Fruit fly (Drosophila melanogaster) whole organism, embryonic: ENCODE data around the gene Gcna.

Source experiments
- Bdp1 ChIP-seq: fragments of 200-800 bp; sonication (Bioruptor generic); optimal IDR thresholded peaks from 3 replicates; lab custom pipeline; 2016; ENCODE audit warnings: missing biosample characterization, missing genetic modification characterization
- CG11247 ChIP-seq: fragments of 200-800 bp; sonication (Bioruptor generic); IDR thresholded peaks from 2 replicates; pipeline ENCODE4 v1.3.6; 2022; ENCODE audit warnings: missing biosample characterization, missing genetic modification characterization
- CG11723 ChIP-seq: fragments of 200-800 bp; sonication (Bioruptor generic); optimal IDR thresholded peaks from 2 replicates; lab custom pipeline; 2017; ENCODE audit warnings: missing biosample characterization, mild to moderate bottlenecking, missing genetic modification characterization
- CG13296 ChIP-seq: fragments of 200-800 bp; sonication (Bioruptor generic); optimal IDR thresholded peaks from 3 replicates; lab custom pipeline; 2018; ENCODE audit warnings: missing biosample characterization, mild to moderate bottlenecking, missing genetic modification characterization
- CG17186 ChIP-seq: fragments of 200-800 bp; sonication (Bioruptor generic); optimal IDR thresholded peaks from 3 replicates; lab custom pipeline; 2017; ENCODE audit warnings: missing biosample characterization, missing genetic modification reagents, missing genetic modification characterization
- CG18599 ChIP-seq: fragments of 200-800 bp; sonication (Bioruptor generic); optimal IDR thresholded peaks from 3 replicates; lab custom pipeline; 2017; ENCODE audit warnings: missing biosample characterization, missing genetic modification characterization, mild to moderate bottlenecking, moderate library complexity, missing genetic modification reagents
- CG2120 ChIP-seq: fragments of 200-800 bp; sonication (Bioruptor generic); optimal IDR thresholded peaks from 3 replicates; lab custom pipeline; 2016; ENCODE audit warnings: missing biosample characterization, missing genetic modification characterization
- CG2712 ChIP-seq: fragments of 200-800 bp; optimal IDR thresholded peaks from 3 replicates; lab custom pipeline; 2019; ENCODE audit warnings: missing biosample characterization, mild to moderate bottlenecking, missing genetic modification characterization, moderate library complexity
- CG30403 ChIP-seq: fragments of 200-800 bp; sonication (Bioruptor generic); optimal IDR thresholded peaks from 3 replicates; lab custom pipeline; 2016; ENCODE audit warnings: missing biosample characterization, missing genetic modification characterization
- CG31388 ChIP-seq: fragments of 200-800 bp; sonication (Bioruptor generic); optimal IDR thresholded peaks from 2 replicates; lab custom pipeline; 2016; ENCODE audit warnings: missing biosample characterization, missing genetic modification characterization
- CG32532 ChIP-seq: fragments of 200-800 bp; sonication (Bioruptor generic); IDR thresholded peaks from 2 replicates; pipeline ENCODE4 v1.3.6; 2022; ENCODE audit warnings: missing biosample characterization, missing genetic modification characterization
- CG4328 ChIP-seq: fragments of 200-800 bp; sonication (Bioruptor generic); optimal IDR thresholded peaks from 3 replicates; lab custom pipeline; 2017; ENCODE audit warnings: missing biosample characterization, missing genetic modification reagents, missing genetic modification characterization
- CG4730 ChIP-seq: fragments of 200-800 bp; sonication (Bioruptor generic); IDR thresholded peaks from 2 replicates; pipeline ENCODE4 v1.3.6; 2022; ENCODE audit warnings: missing biosample characterization, missing genetic modification characterization
- CG6272 ChIP-seq: fragments of 200-800 bp; sonication (Bioruptor generic); IDR thresholded peaks from 2 replicates; pipeline ENCODE4 v1.3.6; 2022; ENCODE audit warnings: missing biosample characterization, missing genetic modification characterization
- CG6654 ChIP-seq: fragments of 200-800 bp; sonication (Bioruptor generic); optimal IDR thresholded peaks from 2 replicates; lab custom pipeline; 2017; ENCODE audit warnings: missing biosample characterization, mild to moderate bottlenecking, missing genetic modification characterization
- CG6683 ChIP-seq: fragments of 200-800 bp; sonication (Bioruptor generic); optimal IDR thresholded peaks from 2 replicates; lab custom pipeline; 2017; ENCODE audit warnings: missing biosample characterization, mild to moderate bottlenecking, missing genetic modification characterization, missing genetic modification reagents
- CG7556 ChIP-seq: fragments of 200-800 bp; sonication (Bioruptor generic); optimal IDR thresholded peaks from 2 replicates; lab custom pipeline; 2017; ENCODE audit warnings: missing biosample characterization, mild to moderate bottlenecking, missing genetic modification characterization
- Deaf1 ChIP-seq: fragments of 200-800 bp; optimal IDR thresholded peaks from 3 replicates; lab custom pipeline; 2019; ENCODE audit warnings: missing biosample characterization, mild to moderate bottlenecking, missing genetic modification characterization, moderate library complexity
- Eip74EF ChIP-seq, 2 experiments: fragments of 200-800 bp in 1 of 2; fragments of >200 bp in 1 of 2; sonication (Bioruptor generic) in 1 of 2; optimal IDR thresholded peaks; 2 replicates each; lab custom pipeline; 2017 to 2019; ENCODE audit warnings: missing biosample characterization in 2 of 2, missing genetic modification characterization in 2 of 2, mild to moderate bottlenecking in 1 of 2, moderate library complexity in 1 of 2
- Fer3 ChIP-seq: fragments of 200-800 bp; sonication (Bioruptor generic); optimal IDR thresholded peaks from 2 replicates; lab custom pipeline; 2018; ENCODE audit warnings: missing biosample characterization, mild to moderate bottlenecking, missing genetic modification characterization, moderate library complexity
- Hand ChIP-seq: fragments of 200-800 bp; sonication (Bioruptor generic); optimal IDR thresholded peaks from 2 replicates; lab custom pipeline; 2017; ENCODE audit warnings: mild to moderate bottlenecking, missing biosample characterization, missing genetic modification reagents, missing genetic modification characterization
- Kr ChIP-seq: fragments of 200-800 bp; sonication (Bioruptor generic); optimal IDR thresholded peaks from 2 replicates; lab custom pipeline; 2017; ENCODE audit warnings: missing biosample characterization, mild to moderate bottlenecking, missing genetic modification characterization
- Lpt ChIP-seq: fragments of >200 bp; optimal IDR thresholded peaks from 2 replicates; lab custom pipeline; 2018; ENCODE audit warnings: missing biosample characterization, missing genetic modification characterization
- MESR4 ChIP-seq: fragments of 200-800 bp; sonication (Bioruptor generic); optimal IDR thresholded peaks from 2 replicates; lab custom pipeline; 2018; ENCODE audit warnings: missing biosample characterization, mild to moderate bottlenecking, missing genetic modification characterization, moderate library complexity
- Sox100B ChIP-seq: fragments of 200-800 bp; sonication (Bioruptor generic); optimal IDR thresholded peaks from 3 replicates; lab custom pipeline; 2018; ENCODE audit warnings: missing biosample characterization, mild to moderate bottlenecking, missing genetic modification characterization
- Sry-β ChIP-seq: fragments of 200-800 bp; sonication (Bioruptor generic); optimal IDR thresholded peaks from 2 replicates; lab custom pipeline; 2018; ENCODE audit warnings: missing biosample characterization, mild to moderate bottlenecking, missing genetic modification characterization, moderate library complexity
- amos ChIP-seq: fragments of 200-800 bp; sonication (Bioruptor generic); IDR thresholded peaks from 2 replicates; pipeline ENCODE4 v1.3.6; 2022; ENCODE audit warnings: missing biosample characterization, missing genetic modification characterization; ENCODE audit not compliant: partially characterized antibody
- cg ChIP-seq: fragments of 200-800 bp; sonication (Bioruptor generic); optimal IDR thresholded peaks from 3 replicates; lab custom pipeline; 2019; ENCODE audit warnings: missing biosample characterization, mild to moderate bottlenecking, missing genetic modification characterization, moderate library complexity
- chn ChIP-seq: fragments of 200-800 bp; sonication (Bioruptor generic); optimal IDR thresholded peaks from 2 replicates; lab custom pipeline; 2016; ENCODE audit warnings: missing biosample characterization, missing genetic modification characterization
- croc ChIP-seq: fragments of 200-800 bp; sonication (Bioruptor generic); conservative IDR thresholded peaks from 3 replicates; pipeline ENCODE4 v1.3.6; 2022; ENCODE audit warnings: missing biosample characterization, missing genetic modification characterization
- fd96Cb ChIP-seq: fragments of 200-800 bp; sonication (Bioruptor generic); optimal IDR thresholded peaks from 2 replicates; lab custom pipeline; 2018; ENCODE audit warnings: missing biosample characterization, mild to moderate bottlenecking, missing genetic modification characterization, moderate library complexity
- hkb ChIP-seq, 2 experiments: fragments of 200-800 bp in 1 of 2; fragments of >200 bp in 1 of 2; sonication (Bioruptor generic) in 1 of 2; IDR thresholded peaks in 1 of 2; optimal IDR thresholded peaks in 1 of 2; 2 replicates each; pipeline versions ENCODE4 v1.3.6 to Lab custom; 2017 to 2022; ENCODE audit warnings: missing biosample characterization in 1 of 2, missing genetic modification characterization in 1 of 2
- kay ChIP-seq: fragments of 200-800 bp; sonication (Bioruptor generic); optimal IDR thresholded peaks from 2 replicates; lab custom pipeline; 2016; ENCODE audit warnings: missing biosample characterization, missing genetic modification characterization
- lilli ChIP-seq: fragments of 200-800 bp; sonication (Bioruptor generic); optimal IDR thresholded peaks from 3 replicates; lab custom pipeline; 2016; ENCODE audit warnings: missing biosample characterization, missing genetic modification characterization
- nerfin-2 ChIP-seq: fragments of 200-800 bp; sonication (Bioruptor generic); IDR thresholded peaks from 2 replicates; pipeline ENCODE4 v1.3.6; 2022; ENCODE audit warnings: missing biosample characterization, missing genetic modification characterization; ENCODE audit not compliant: partially characterized antibody
- peb ChIP-seq: fragments of 200-800 bp; sonication (Bioruptor generic); IDR thresholded peaks from 2 replicates; pipeline ENCODE4 v1.3.6; 2022; ENCODE audit warnings: missing biosample characterization, missing genetic modification characterization
- repo ChIP-seq: fragments of 200-800 bp; sonication (Bioruptor generic); optimal IDR thresholded peaks from 2 replicates; lab custom pipeline; 2016; ENCODE audit warnings: missing biosample characterization, missing genetic modification characterization
- schlank ChIP-seq: fragments of 200-800 bp; sonication (Bioruptor generic); optimal IDR thresholded peaks from 2 replicates; lab custom pipeline; 2018; ENCODE audit warnings: missing biosample characterization, mild to moderate bottlenecking, missing genetic modification characterization
- sd ChIP-seq: fragments of 200-800 bp; sonication (Bioruptor generic); optimal IDR thresholded peaks from 3 replicates; lab custom pipeline; 2018; ENCODE audit warnings: missing biosample characterization, mild to moderate bottlenecking, missing genetic modification characterization, moderate library complexity
- sim ChIP-seq: fragments of 200-800 bp; sonication (Bioruptor generic); IDR thresholded peaks from 2 replicates; pipeline ENCODE4 v1.3.6; 2022; ENCODE audit warnings: missing biosample characterization, missing genetic modification characterization
- slbo ChIP-seq: fragments of 200-800 bp; sonication (Bioruptor generic); IDR thresholded peaks from 2 replicates; pipeline ENCODE4 v1.3.6; 2022; ENCODE audit warnings: missing biosample characterization, missing genetic modification characterization
- sob ChIP-seq: fragments of 200-800 bp; sonication (Bioruptor generic); IDR thresholded peaks from 2 replicates; pipeline ENCODE4 v1.3.6; 2022; ENCODE audit warnings: missing biosample characterization, missing genetic modification characterization
- sug ChIP-seq: fragments of 200-800 bp; optimal IDR thresholded peaks from 2 replicates; lab custom pipeline; 2019; ENCODE audit warnings: missing biosample characterization, mild to moderate bottlenecking, missing genetic modification characterization, moderate library complexity
- tin ChIP-seq: fragments of 200-800 bp; sonication (Bioruptor generic); optimal IDR thresholded peaks from 3 replicates; lab custom pipeline; 2016; ENCODE audit warnings: missing biosample characterization, missing genetic modification characterization
- trh ChIP-seq: fragments of 200-800 bp; sonication (Bioruptor generic); optimal IDR thresholded peaks from 2 replicates; lab custom pipeline; 2016; ENCODE audit warnings: missing biosample characterization, missing genetic modification characterization
- tx ChIP-seq: fragments of 200-800 bp; sonication (Bioruptor generic); optimal IDR thresholded peaks from 2 replicates; lab custom pipeline; 2016; ENCODE audit warnings: missing biosample characterization, missing genetic modification characterization
- unc-4 ChIP-seq: fragments of 200-800 bp; sonication (Bioruptor generic); IDR thresholded peaks from 2 replicates; pipeline ENCODE4 v1.3.6; 2022; ENCODE audit warnings: missing biosample characterization, missing genetic modification characterization; ENCODE audit not compliant: partially characterized antibody
- wdn ChIP-seq: fragments of 200-800 bp; sonication (Bioruptor generic); IDR thresholded peaks from 2 replicates; pipeline ENCODE4 v1.3.6; 2022; ENCODE audit warnings: missing biosample characterization, missing genetic modification characterization
- wor ChIP-seq: fragments of 200-800 bp; sonication (Bioruptor generic); IDR thresholded peaks from 2 replicates; pipeline ENCODE4 v1.3.6; 2022; ENCODE audit warnings: missing biosample characterization, missing genetic modification characterization

Gcna gene

dm6 chrX:1861620-1862184, 3.9 kb downstream of the Gcna start, which contains the start of gene deltaCOP (continued):
- peak; percentile 92 for TF ChIP-seq tx
- TF ChIP-seq Sry-β (GFP tag; lab: Kevin White, UChicago), result no peak
- TF ChIP-seq CG4730 (GFP tag; lab: Robert Waterston, UW), result peak; percentile 69
- no peak for TF ChIP-seq sd (tag; lab: Kevin White, UChicago)
- TF ChIP-seq Lpt (GFP tag; lab: Kevin White, UChicago), result no peak
- peak; percentile 65 for TF ChIP-seq cg
- peak; percentile 71 for TF ChIP-seq croc (GFP tag; lab: Robert Waterston, UW)
- peak; percentile 97 for TF ChIP-seq CG2120 (GFP tag; lab: Kevin White, UChicago)
- peak; percentile 77 for TF ChIP-seq CG7556 (GFP tag; lab: Kevin White, UChicago)
- no peak for TF ChIP-seq sim (GFP tag; lab: Robert Waterston, UW)
- no peak for TF ChIP-seq Kr (GFP tag; lab: Kevin White, UChicago)
- no peak for TF ChIP-seq Eip74EF (GFP tag; optimal IDR thresholded peaks at IDR 0.05; lab: Kevin White, UChicago)
- TF ChIP-seq chn (GFP tag; lab: Kevin White, UChicago), result peak; percentile 87
- TF ChIP-seq fd96Cb (tag; lab: Kevin White, UChicago), result peak; percentile 73
- TF ChIP-seq trh (GFP tag; lab: Kevin White, UChicago), result peak; percentile 70
- TF ChIP-seq Sox100B (GFP tag; lab: Kevin White, UChicago), result no peak
- TF ChIP-seq CG6683 (GFP tag; lab: Kevin White, UChicago), result peak; percentile 41
- TF ChIP-seq peb (GFP tag; lab: Robert Waterston, UW), result peak; percentile 26; the same call in 1 of the 2 replicates
- peak; percentile 74 for TF ChIP-seq CG2712 (tag; lab: Kevin White, UChicago)
- peak; percentile 59 for TF ChIP-seq CG6272 (GFP tag; lab: Robert Waterston, UW)
- peak; percentile 66 for TF ChIP-seq hkb (optimal IDR thresholded peaks at IDR 0.05; lab: Kevin White, UChicago)
- peak; percentile 67 for TF ChIP-seq hkb (GFP tag; IDR thresholded peaks at IDR 0.05; lab: Robert Waterston, UW)
- TF ChIP-seq amos (GFP tag; lab: Robert Waterston, UW), result peak; percentile 26; the same call in 1 of the 2 replicates
- peak; percentile 78 for TF ChIP-seq sug (tag; lab: Kevin White, UChicago)
- no peak for TF ChIP-seq CG18599 (GFP tag; lab: Kevin White, UChicago)
- TF ChIP-seq Bdp1, result peak; percentile 83
- peak; percentile 77 for TF ChIP-seq CG31388 (GFP tag; lab: Kevin White, UChicago)
- peak; percentile 43 for TF ChIP-seq CG4328 (GFP tag; lab: Kevin White, UChicago)
- peak; percentile 93 for TF ChIP-seq lilli
- peak; percentile 32 for TF ChIP-seq CG6654 (GFP tag; lab: Kevin White, UChicago)
- peak; percentile 75 for TF ChIP-seq wor
- peak; percentile 76 for TF ChIP-seq MESR4 (GFP tag; lab: Kevin White, UChicago)
- peak; percentile 93 for TF ChIP-seq CG30403 (GFP tag; lab: Kevin White, UChicago)
- peak; percentile 21 for TF ChIP-seq CG17186
- peak; percentile 24 for TF ChIP-seq schlank
- no peak for TF ChIP-seq nerfin-2 (GFP tag; lab: Robert Waterston, UW)
- TF ChIP-seq unc-4 (GFP tag; lab: Robert Waterston, UW), result no peak
- peak; percentile 72 for TF ChIP-seq CG13296 (GFP tag; lab: Kevin White, UChicago)
- peak; percentile 81 for TF ChIP-seq wdn (GFP tag; lab: Robert Waterston, UW)
- peak; percentile 13 for TF ChIP-seq Hand (GFP tag; lab: Kevin White, UChicago)
- peak; percentile 87 for TF ChIP-seq CG32532 (GFP tag; lab: Robert Waterston, UW)
- peak; percentile 85 for TF ChIP-seq repo (GFP tag; lab: Kevin White, UChicago)
- peak; percentile 53 for TF ChIP-seq CG11723 (GFP tag; lab: Kevin White, UChicago)
- peak; percentile 91 for TF ChIP-seq slbo (GFP tag; lab: Robert Waterston, UW)
- peak; percentile 79 for TF ChIP-seq CG11247
- peak; percentile 64 for TF ChIP-seq Fer3 (tag; lab: Kevin White, UChicago)
- peak; percentile 87 for TF ChIP-seq tin (GFP tag; lab: Kevin White, UChicago)
- peak; percentile 90 for TF ChIP-seq sob (GFP tag; lab: Robert Waterston, UW)
- peak; percentile 78 for TF ChIP-seq kay (GFP tag; lab: Kevin White, UChicago)
- TF ChIP-seq Deaf1 (tag; lab: Kevin White, UChicago), result no peak
